Worm (Caenorhabditis elegans) whole organism, L1 larva: ENCODE results near the gene F28H6.8.

Experiments used
- C34B4.2 ChIP-seq: sonication (generic microtip); optimal IDR thresholded peaks from 2 replicates; lab custom pipeline; 2017; ENCODE audit warnings: mild to moderate bottlenecking, missing genetic modification characterization, missing compliant biosample characterization
- F16B12.6 ChIP-seq: fragments of 150-350 bp; optimal IDR thresholded peaks from 2 replicates; lab custom pipeline; 2014; ENCODE audit warnings: missing biosample characterization, missing genetic modification characterization
- alr-1 ChIP-seq: fragments of 200-800 bp; sonication (Bioruptor generic); optimal IDR thresholded peaks from 2 replicates; lab custom pipeline; 2018; ENCODE audit warnings: borderline replicate concordance, mild to moderate bottlenecking, missing genetic modification characterization, missing compliant biosample characterization
- blmp-1 ChIP-seq: fragments of 150-350 bp; optimal IDR thresholded peaks from 2 replicates; lab custom pipeline; 2014; ENCODE audit warnings: missing biosample characterization, missing genetic modification characterization
- ceh-63 ChIP-seq: fragments of 200-800 bp; sonication (Bioruptor generic); optimal IDR thresholded peaks from 2 replicates; lab custom pipeline; 2018; ENCODE audit warnings: mild to moderate bottlenecking, missing genetic modification characterization, missing compliant biosample characterization
- ceh-82 ChIP-seq, 3 experiments: fragments of 150-350 bp in 1 of 3; sonication (generic microtip) in 2 of 3; optimal IDR thresholded peaks; 2 replicates each; lab custom pipeline; 2014 to 2017; ENCODE audit warnings: missing biosample characterization in 3 of 3, missing genetic modification characterization in 3 of 3
- ceh-90 ChIP-seq: sonication (generic microtip); optimal IDR thresholded peaks from 2 replicates; lab custom pipeline; 2016; ENCODE audit warnings: missing genetic modification characterization, missing compliant biosample characterization
- efl-1 ChIP-seq, 4 experiments: fragments of 150-350 bp; optimal IDR thresholded peaks in 3 of 4; peaks in 1 of 4; 1 replicate in 1 of 4; 2 replicates in 3 of 4; lab custom pipeline; 2014; ENCODE audit warnings: missing biosample characterization in 2 of 4, missing genetic modification characterization in 2 of 4, missing genetic modification reagents in 2 of 4
- efl-3 ChIP-seq: fragments of 200-800 bp; sonication (Bioruptor generic); optimal IDR thresholded peaks from 2 replicates; lab custom pipeline; 2018; ENCODE audit warnings: mild to moderate bottlenecking, missing genetic modification characterization, missing compliant biosample characterization
- egl-27 ChIP-seq, 2 experiments: fragments of 150-350 bp in 1 of 2; sonication (generic microtip); optimal IDR thresholded peaks; 3 replicates each; lab custom pipeline; 2017 to 2018; ENCODE audit warnings: missing biosample characterization in 2 of 2, missing genetic modification characterization in 2 of 2, missing genetic modification reagents in 2 of 2
- elt-2 ChIP-seq: sonication (generic microtip); optimal IDR thresholded peaks from 2 replicates; lab custom pipeline; 2016; ENCODE audit warnings: missing genetic modification characterization, mild to moderate bottlenecking, inconsistent platforms, missing compliant biosample characterization, missing genetic modification reagents
- elt-3 ChIP-seq, 6 experiments: fragments of 150-350 bp in 1 of 6; sonication (generic microtip); optimal IDR thresholded peaks; 2 replicates each; lab custom pipeline; 2017 to 2018; ENCODE audit warnings: missing biosample characterization in 6 of 6, missing genetic modification characterization in 6 of 6, inconsistent platforms in 1 of 6
- ets-5 ChIP-seq: fragments of 200-800 bp; sonication (Bioruptor generic); IDR thresholded peaks from 2 replicates; pipeline ENCODE4 v1.3.6; 2022; ENCODE audit warnings: missing genetic modification characterization, missing compliant biosample characterization
- fkh-8 ChIP-seq: sonication (generic microtip); optimal IDR thresholded peaks from 2 replicates; lab custom pipeline; 2016; ENCODE audit warnings: mild to moderate bottlenecking, missing genetic modification characterization, missing compliant biosample characterization
- grh-1 ChIP-seq: fragments of 200-800 bp; sonication (Bioruptor generic); IDR thresholded peaks from 2 replicates; pipeline ENCODE4 v1.3.6; 2022; ENCODE audit warnings: missing genetic modification reagents, missing genetic modification characterization, missing compliant biosample characterization
- hlh-17 ChIP-seq: fragments of 200-800 bp; sonication (Bioruptor generic); optimal IDR thresholded peaks from 2 replicates; lab custom pipeline; 2018; ENCODE audit warnings: missing genetic modification characterization, mild to moderate bottlenecking, missing compliant biosample characterization, moderate library complexity, borderline replicate concordance
- hlh-4 ChIP-seq: sonication (generic microtip); optimal IDR thresholded peaks from 2 replicates; lab custom pipeline; 2016; ENCODE audit warnings: mild to moderate bottlenecking, missing genetic modification characterization, missing compliant biosample characterization
- irx-1 ChIP-seq: sonication (generic microtip); optimal IDR thresholded peaks from 2 replicates; lab custom pipeline; 2016; ENCODE audit warnings: missing genetic modification characterization, missing compliant biosample characterization
- lin-35 ChIP-seq, 2 experiments: fragments of 150-350 bp; optimal IDR thresholded peaks; 2 replicates each; lab custom pipeline; 2014; ENCODE audit warnings: missing biosample characterization in 2 of 2, missing genetic modification characterization in 2 of 2, missing genetic modification reagents in 2 of 2
- lin-39 ChIP-seq: fragments of 150-350 bp; optimal IDR thresholded peaks from 2 replicates; lab custom pipeline; 2014; ENCODE audit warnings: missing biosample characterization, missing genetic modification reagents, missing genetic modification characterization
- lsy-2 ChIP-seq, 2 experiments: fragments of 150-350 bp; optimal IDR thresholded peaks; 2 replicates each; lab custom pipeline; 2014; ENCODE audit warnings: missing biosample characterization in 2 of 2, missing genetic modification characterization in 2 of 2
- nhr-11 ChIP-seq: fragments of 150-350 bp; optimal IDR thresholded peaks from 2 replicates; lab custom pipeline; 2014; ENCODE audit warnings: missing biosample characterization, missing genetic modification characterization
- nhr-20 ChIP-seq: sonication (generic microtip); optimal IDR thresholded peaks from 2 replicates; lab custom pipeline; 2016; ENCODE audit warnings: mild to moderate bottlenecking, missing genetic modification characterization, missing compliant biosample characterization
- nhr-47 ChIP-seq: sonication (generic microtip); optimal IDR thresholded peaks from 2 replicates; lab custom pipeline; 2016; ENCODE audit warnings: mild to moderate bottlenecking, missing genetic modification characterization, moderate library complexity, missing compliant biosample characterization
- nhr-71 ChIP-seq: sonication (generic microtip); optimal IDR thresholded peaks from 2 replicates; lab custom pipeline; 2016; ENCODE audit warnings: mild to moderate bottlenecking, missing genetic modification characterization, moderate library complexity, missing compliant biosample characterization
- nhr-76 ChIP-seq: sonication (generic microtip); optimal IDR thresholded peaks from 2 replicates; lab custom pipeline; 2017; ENCODE audit warnings: missing biosample characterization, missing genetic modification characterization
- nhr-77 ChIP-seq: fragments of 150-350 bp; optimal IDR thresholded peaks from 2 replicates; lab custom pipeline; 2014; ENCODE audit warnings: missing biosample characterization, missing genetic modification characterization
- nhr-85 ChIP-seq: sonication (generic microtip); peaks from one replicate; lab custom pipeline; 2016; ENCODE audit warnings: missing genetic modification characterization, inconsistent platforms, missing compliant biosample characterization
- nhr-90 ChIP-seq: sonication (generic microtip); optimal IDR thresholded peaks from 2 replicates; lab custom pipeline; 2016; ENCODE audit warnings: mild to moderate bottlenecking, missing genetic modification characterization, missing compliant biosample characterization; ENCODE audit not compliant: poor library complexity
- pag-3 ChIP-seq: sonication (generic microtip); optimal IDR thresholded peaks from 2 replicates; lab custom pipeline; 2017; ENCODE audit warnings: missing genetic modification characterization, mild to moderate bottlenecking, missing compliant biosample characterization, antibody characterized with exemption, borderline replicate concordance; ENCODE audit not compliant: insufficient read depth
- pax-3 ChIP-seq: fragments of 200-800 bp; sonication (Bioruptor generic); optimal IDR thresholded peaks from 2 replicates; lab custom pipeline; 2018; ENCODE audit warnings: mild to moderate bottlenecking, missing genetic modification characterization, moderate library complexity, missing compliant biosample characterization
- pqm-1 ChIP-seq: sonication (generic microtip); optimal IDR thresholded peaks from 3 replicates; lab custom pipeline; 2017; ENCODE audit warnings: missing biosample characterization, missing genetic modification characterization
- snu-23 ChIP-seq: sonication (generic microtip); optimal IDR thresholded peaks from 2 replicates; lab custom pipeline; 2016; ENCODE audit warnings: missing genetic modification characterization, missing compliant biosample characterization
- sox-4 ChIP-seq: sonication (generic microtip); optimal IDR thresholded peaks from 2 replicates; lab custom pipeline; 2016; ENCODE audit warnings: missing genetic modification characterization, missing compliant biosample characterization
- swsn-7 ChIP-seq: sonication (generic microtip); optimal IDR thresholded peaks from 2 replicates; lab custom pipeline; 2016; ENCODE audit warnings: missing genetic modification characterization, missing compliant biosample characterization
- tbx-2 ChIP-seq: sonication (generic microtip); optimal IDR thresholded peaks from 2 replicates; lab custom pipeline; 2016; ENCODE audit warnings: missing genetic modification characterization, missing compliant biosample characterization
- vab-15 ChIP-seq: sonication (generic microtip); optimal IDR thresholded peaks from 2 replicates; lab custom pipeline; 2017; ENCODE audit warnings: missing genotype, mild to moderate bottlenecking, missing genetic modification characterization, missing compliant biosample characterization
- zip-4 ChIP-seq: fragments of 200-800 bp; sonication (Bioruptor generic); optimal IDR thresholded peaks from 2 replicates; lab custom pipeline; 2018; ENCODE audit warnings: mild to moderate bottlenecking, missing genetic modification characterization, moderate library complexity, missing compliant biosample characterization
- ztf-11 ChIP-seq, 2 experiments: sonication (generic microtip); optimal IDR thresholded peaks; 2 replicates each; lab custom pipeline; 2016 to 2017; ENCODE audit warnings: missing genetic modification characterization in 2 of 2, missing biosample characterization in 1 of 2, missing compliant biosample characterization in 1 of 2
- ztf-4 ChIP-seq: fragments of 150-350 bp; optimal IDR thresholded peaks from 2 replicates; lab custom pipeline; 2014; ENCODE audit warnings: missing biosample characterization, missing genetic modification characterization

The F28H6.8 gene

DNA sequence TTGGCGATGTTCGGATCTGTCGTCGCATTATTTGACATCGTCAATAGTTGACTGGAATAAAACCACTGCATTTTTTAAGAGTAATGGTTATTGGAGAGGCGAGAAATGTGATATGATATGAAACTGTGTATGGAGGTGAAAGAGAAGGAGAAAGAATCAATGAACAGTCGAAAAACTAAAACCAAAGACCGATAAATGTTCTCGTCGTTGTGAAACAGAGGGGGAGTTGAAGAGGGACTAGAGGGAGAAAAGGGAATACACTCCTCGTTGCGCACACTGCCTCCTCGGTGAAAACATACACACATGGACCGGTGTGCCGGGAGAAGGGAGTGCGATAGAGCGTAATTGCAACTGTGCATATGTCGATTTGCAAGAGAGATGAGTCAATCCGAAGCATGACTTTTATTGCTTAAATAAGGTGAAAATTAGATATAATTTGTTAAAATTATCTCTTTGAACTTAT, 35.5 kb upstream of the F28H6.8 start, which contains the start of gene sym-4 (continued):
- TF ChIP-seq alr-1 (tag; lab: Kevin White, UChicago) (no peak), pax-3 (peak; percentile 51), pag-3 (tag; lab: Kevin White, UChicago) (peak; percentile 68), pqm-1 (tag; lab: Kevin White, UChicago) (no peak), lin-39 (tag; lab: Kevin White, UChicago) (no peak)

DNA sequence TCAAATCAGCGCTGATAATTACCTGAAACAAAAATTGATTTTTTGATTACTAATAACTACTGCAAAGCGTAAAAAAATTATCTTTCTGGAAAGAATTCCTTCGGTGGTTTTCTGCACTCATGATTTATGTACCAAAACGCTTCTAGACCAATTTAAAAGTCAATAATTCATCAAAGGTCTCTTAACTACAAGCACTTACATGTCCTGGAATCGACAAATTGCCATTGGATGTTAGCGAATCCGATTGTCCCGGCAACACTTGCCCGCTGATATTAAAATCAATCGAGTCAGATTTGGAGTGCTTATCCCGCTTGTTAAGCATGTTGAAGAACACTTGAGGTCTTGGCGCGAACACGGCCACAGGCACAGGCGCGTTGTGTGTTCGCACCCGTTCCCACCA, 31.0 kb upstream of the F28H6.8 start:
- TF ChIP-seq ets-5 (GFP tag; lab: Robert Waterston, UW) (no peak), efl-1 (optimal IDR thresholded peaks at IDR 0.05; lab: Kevin White, UChicago) (no peak), efl-1 (GFP tag; optimal IDR thresholded peaks at IDR 0.05 in 1 of 2; lab: Kevin White, UChicago) (peak in 1 of 2 experiments; percentile 84)

DNA sequence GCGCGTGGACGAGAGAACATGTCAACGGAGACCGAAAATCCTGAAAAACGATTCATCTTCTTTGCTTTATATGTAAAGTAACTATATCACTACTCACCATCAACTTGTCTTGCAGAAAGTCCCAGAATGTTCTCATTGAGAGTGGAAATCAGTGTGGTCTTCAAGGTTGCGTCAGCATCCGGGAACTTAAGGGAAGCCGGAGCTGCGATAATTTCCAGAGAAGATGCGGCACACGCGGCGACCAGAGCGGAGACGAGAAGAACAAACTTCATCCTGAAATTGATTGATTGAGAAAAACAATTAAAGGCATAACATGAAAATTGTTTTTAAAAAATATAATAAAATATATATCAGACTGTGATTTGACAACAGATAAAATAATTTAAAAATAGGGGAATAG, 30.1 kb upstream of the F28H6.8 start, which contains the start of gene vha-20:
TSS of gene vha-20 (minus strand) at position 273 of the 400 bp plus-strand sequence.
- TF ChIP-seq nhr-71 (tag; lab: Kevin White, UChicago) (peak; percentile 8), nhr-77 (tag; lab: Kevin White, UChicago) (no peak), nhr-90 (tag; lab: Kevin White, UChicago) (peak; percentile 5)

DNA sequence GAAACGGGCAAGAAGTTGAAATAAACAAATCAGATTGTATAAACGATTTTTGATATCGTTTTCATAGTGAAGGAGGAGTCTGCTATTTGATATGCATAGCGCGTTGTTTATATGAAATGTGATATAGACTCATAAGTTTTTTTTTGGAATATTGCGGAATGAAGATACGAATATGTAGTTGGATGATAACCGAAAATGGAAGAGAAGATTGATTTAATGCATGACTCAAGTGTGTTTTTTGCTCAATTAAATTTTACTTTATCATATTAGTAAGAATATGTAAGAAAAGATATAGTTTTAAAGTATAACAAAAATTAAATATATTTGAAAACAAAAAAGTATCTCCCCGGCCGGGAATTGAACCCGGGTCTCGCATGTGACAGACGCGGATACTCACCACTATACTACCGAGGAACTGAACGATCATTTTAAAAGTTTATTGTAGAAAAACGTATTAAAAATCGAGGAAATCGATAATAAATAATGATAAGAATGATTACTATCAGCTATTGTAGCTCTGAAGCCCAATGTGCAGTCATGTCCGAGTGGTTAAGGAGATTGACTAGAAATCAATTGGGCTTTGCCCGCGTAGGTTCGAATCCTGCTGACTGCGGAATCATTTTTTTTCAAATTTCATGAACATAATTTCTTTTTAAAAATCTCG, 27.7 kb upstream of the F28H6.8 start, which contains the start of gene lgc-25:
TSS of gene lgc-25 (minus strand) at position 51 of the 664 bp plus-strand sequence.
- TF ChIP-seq nhr-77 (tag; lab: Kevin White, UChicago) (no peak), elt-3 (tag; optimal IDR thresholded peaks at IDR 0.05; lab: Kevin White, UChicago) (peak in 1 of 6 experiments; percentile 14), efl-3 (GFP tag; lab: Kevin White, UChicago) (no peak), tbx-2 (no peak), hlh-4 (no peak), vab-15 (tag; lab: Kevin White, UChicago) (no peak), snu-23 (peak; percentile 24), ets-5 (GFP tag; lab: Robert Waterston, UW) (no peak), egl-27 (tag; optimal IDR thresholded peaks at IDR 0.05; lab: Kevin White, UChicago) (no peak), nhr-76 (tag; lab: Kevin White, UChicago) (no peak), grh-1 (GFP tag; lab: Robert Waterston, UW) (no peak), F16B12.6 (tag; lab: Kevin White, UChicago) (no peak), nhr-11 (tag; lab: Kevin White, UChicago) (no peak), ztf-4 (tag; lab: Kevin White, UChicago) (no peak), hlh-17 (no peak), nhr-47 (tag; lab: Kevin White, UChicago) (peak; percentile 16), irx-1 (no peak), lsy-2 (tag; optimal IDR thresholded peaks at IDR 0.05; lab: Kevin White, UChicago) (no peak), fkh-8 (tag; lab: Kevin White, UChicago) (no peak), nhr-85 (tag; lab: Kevin White, UChicago) (no peak), nhr-20 (tag; lab: Kevin White, UChicago) (peak; percentile 35), elt-2 (peak; percentile 20), C34B4.2 (no peak), pqm-1 (tag; lab: Kevin White, UChicago) (no peak), ceh-63 (GFP tag; lab: Kevin White, UChicago) (no peak), ceh-82 (tag; optimal IDR thresholded peaks at IDR 0.05; lab: Kevin White, UChicago) (no peak), zip-4 (GFP tag; lab: Kevin White, UChicago) (no peak), swsn-7 (no peak), efl-1 (optimal IDR thresholded peaks at IDR 0.05; lab: Kevin White, UChicago) (no peak), efl-1 (GFP tag; optimal IDR thresholded peaks at IDR 0.05 in 1 of 2; lab: Kevin White, UChicago) (no peak), blmp-1 (no peak), ceh-90 (tag; lab: Kevin White, UChicago) (no peak), pax-3 (no peak), nhr-90 (tag; lab: Kevin White, UChicago) (peak; percentile 72), lin-35 (GFP tag; optimal IDR thresholded peaks at IDR 0.05; lab: Kevin White, UChicago) (peak in 1 of 2 experiments; percentile 49), ztf-11 (tag; optimal IDR thresholded peaks at IDR 0.05; lab: Kevin White, UChicago) (no peak), sox-4 (tag; lab: Kevin White, UChicago) (no peak)
